Fruit fly (Drosophila melanogaster) S2 (cell line): ENCODE data around the gene TrpRS.

Experiments used
- CG8478 ChIP-seq: fragments of >200 bp; optimal IDR thresholded peaks from 2 replicates; lab custom pipeline; 2018
- CTCF ChIP-seq, 2 experiments: fragments of >200 bp; optimal IDR thresholded peaks; 2 replicates each; lab custom pipeline; 2018

DNA sequence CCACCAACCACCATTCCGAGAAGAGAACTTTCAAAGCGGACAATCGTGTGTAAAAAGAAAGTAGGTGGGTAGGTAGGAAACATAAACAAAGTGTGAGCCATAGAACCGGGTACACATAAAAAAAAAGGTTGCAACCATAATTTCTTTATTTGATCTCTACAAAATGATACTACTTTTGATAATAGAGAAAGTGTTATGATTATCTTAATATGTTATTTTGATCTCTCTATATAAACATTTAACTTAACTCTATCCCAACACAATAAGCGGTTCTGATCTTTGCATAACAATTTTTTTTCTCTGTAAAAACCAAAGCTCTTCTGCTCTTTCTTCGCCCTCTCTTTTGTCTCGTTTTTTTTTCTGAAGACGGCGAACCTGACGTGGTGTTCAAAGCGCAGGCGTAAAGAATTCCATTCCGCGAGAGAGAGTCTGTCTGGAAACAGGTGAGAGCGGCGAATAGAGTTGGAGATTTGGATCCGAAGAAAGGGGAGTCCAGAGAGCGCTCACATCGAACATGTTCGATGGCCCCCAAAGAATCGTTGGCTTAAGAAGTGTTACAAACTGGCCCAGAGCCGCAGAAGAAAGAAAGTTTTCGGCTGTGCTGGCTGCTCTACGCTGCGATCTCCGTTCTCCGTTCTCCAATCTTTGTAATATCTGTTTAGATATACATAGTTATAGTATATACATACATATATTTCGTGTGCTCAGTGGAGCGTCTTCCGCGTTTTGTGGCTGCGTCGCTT, 19.7 kb downstream of the TrpRS start:
- TF ChIP-seq CG8478 (lab: Kevin White, UChicago) (no peak), CTCF (optimal IDR thresholded peaks at IDR 0.05; lab: Kevin White, UChicago) (no peak)
